Fruit fly (Drosophila melanogaster) whole organism, embryonic: ENCODE measurements around the gene CG9928.

Experiments used
- Adf1 ChIP-seq: fragments of 200-800 bp; sonication (Bioruptor generic); IDR thresholded peaks from 2 replicates; pipeline ENCODE4 v1.3.6; 2022; ENCODE audit warnings: missing biosample characterization, missing genetic modification characterization
- Atf-2 ChIP-seq: fragments of 200-800 bp; sonication (Bioruptor generic); optimal IDR thresholded peaks from 2 replicates; lab custom pipeline; 2016; ENCODE audit warnings: missing biosample characterization, missing genetic modification characterization
- CG10321 ChIP-seq: fragments of 200-800 bp; sonication (Bioruptor generic); IDR thresholded peaks from 2 replicates; pipeline ENCODE4 v1.3.6; 2022; ENCODE audit warnings: missing biosample characterization, missing genetic modification characterization
- CG10654 ChIP-seq: fragments of 200-800 bp; sonication (Bioruptor generic); optimal IDR thresholded peaks from 2 replicates; lab custom pipeline; 2016; ENCODE audit warnings: missing biosample characterization, missing genetic modification characterization
- CG11398 ChIP-seq: fragments of 200-800 bp; sonication (Bioruptor generic); optimal IDR thresholded peaks from 2 replicates; lab custom pipeline; 2016; ENCODE audit warnings: missing biosample characterization, missing genetic modification characterization
- CG12155 ChIP-seq: fragments of 200-800 bp; sonication (Bioruptor generic); optimal IDR thresholded peaks from 3 replicates; lab custom pipeline; 2016; ENCODE audit warnings: missing biosample characterization, missing genetic modification characterization
- CG15479 ChIP-seq: fragments of 200-800 bp; sonication (Bioruptor generic); optimal IDR thresholded peaks from 3 replicates; lab custom pipeline; 2019; ENCODE audit warnings: missing biosample characterization, mild to moderate bottlenecking, missing genetic modification characterization, moderate library complexity
- CG1647 ChIP-seq: fragments of 200-800 bp; sonication (Bioruptor generic); optimal IDR thresholded peaks from 3 replicates; lab custom pipeline; 2016; ENCODE audit warnings: missing biosample characterization, missing genetic modification characterization
- CG17829 ChIP-seq: fragments of 200-800 bp; optimal IDR thresholded peaks from 2 replicates; lab custom pipeline; 2019; ENCODE audit warnings: missing biosample characterization, mild to moderate bottlenecking, missing genetic modification characterization, moderate library complexity
- CG33213 ChIP-seq: fragments of 200-800 bp; sonication (Bioruptor generic); optimal IDR thresholded peaks from 3 replicates; lab custom pipeline; 2016; ENCODE audit warnings: missing biosample characterization, missing genetic modification characterization
- CG34376 ChIP-seq: fragments of 200-800 bp; sonication (Bioruptor generic); optimal IDR thresholded peaks from 2 replicates; lab custom pipeline; 2018; ENCODE audit warnings: missing biosample characterization, mild to moderate bottlenecking, missing genetic modification characterization
- CG42726 ChIP-seq: fragments of 200-800 bp; sonication (Bioruptor generic); IDR thresholded peaks from 2 replicates; pipeline ENCODE4 v1.3.6; 2022; ENCODE audit warnings: missing biosample characterization, missing genetic modification characterization; ENCODE audit not compliant: partially characterized antibody
- CG4360 ChIP-seq: fragments of 200-800 bp; sonication (Bioruptor generic); IDR thresholded peaks from 2 replicates; pipeline ENCODE4 v1.3.6; 2022; ENCODE audit warnings: missing biosample characterization, missing genetic modification characterization
- CG43689 ChIP-seq: fragments of 200-800 bp; sonication (Bioruptor generic); IDR thresholded peaks from 2 replicates; pipeline ENCODE4 v1.3.6; 2022; ENCODE audit warnings: missing biosample characterization, missing genetic modification characterization
- CG8388 ChIP-seq: fragments of 200-800 bp; sonication (Bioruptor generic); optimal IDR thresholded peaks from 2 replicates; lab custom pipeline; 2019; ENCODE audit warnings: missing biosample characterization, mild to moderate bottlenecking, missing genetic modification characterization, moderate library complexity
- CG9797 ChIP-seq: fragments of 200-800 bp; sonication (Bioruptor generic); optimal IDR thresholded peaks from 3 replicates; lab custom pipeline; 2018; ENCODE audit warnings: missing biosample characterization, mild to moderate bottlenecking, missing genetic modification characterization
- Deaf1 ChIP-seq: fragments of 200-800 bp; optimal IDR thresholded peaks from 3 replicates; lab custom pipeline; 2019; ENCODE audit warnings: missing biosample characterization, mild to moderate bottlenecking, missing genetic modification characterization, moderate library complexity
- Dll ChIP-seq: fragments of 200-800 bp; sonication (Bioruptor generic); IDR thresholded peaks from 4 replicates; pipeline ENCODE4 v1.3.6; 2022; ENCODE audit warnings: missing biosample characterization, missing genetic modification characterization; ENCODE audit not compliant: partially characterized antibody
- Dp ChIP-seq: fragments of 200-800 bp; sonication (Bioruptor generic); optimal IDR thresholded peaks from 2 replicates; lab custom pipeline; 2018; ENCODE audit warnings: missing biosample characterization, mild to moderate bottlenecking, missing genetic modification characterization, moderate library complexity
- Gsc ChIP-seq: fragments of 200-800 bp; sonication (Bioruptor generic); IDR thresholded peaks from 2 replicates; pipeline ENCODE4 v1.3.6; 2022; ENCODE audit warnings: missing biosample characterization, missing genetic modification characterization
- H2.0 ChIP-seq: fragments of 200-800 bp; sonication (Bioruptor generic); IDR thresholded peaks from 2 replicates; pipeline ENCODE4 v1.3.6; 2022; ENCODE audit warnings: missing biosample characterization, missing genetic modification characterization
- Hmx ChIP-seq: fragments of 200-800 bp; sonication (Bioruptor generic); optimal IDR thresholded peaks from 2 replicates; lab custom pipeline; 2016; ENCODE audit warnings: missing biosample characterization, missing genetic modification characterization
- Max ChIP-seq: fragments of 200-800 bp; sonication (Bioruptor generic); optimal IDR thresholded peaks from 2 replicates; lab custom pipeline; 2016; ENCODE audit warnings: missing biosample characterization, mild to moderate bottlenecking, missing genetic modification characterization
- Mrtf ChIP-seq: fragments of 200-800 bp; sonication (Bioruptor generic); IDR thresholded peaks from 3 replicates; pipeline ENCODE4 v1.3.6; 2022; ENCODE audit warnings: missing biosample characterization, missing genetic modification characterization
- Opbp ChIP-seq: fragments of 200-800 bp; sonication (Bioruptor generic); IDR thresholded peaks from 3 replicates; pipeline ENCODE4 v1.3.6; 2022; ENCODE audit warnings: missing biosample characterization, missing genetic modification characterization; ENCODE audit not compliant: partially characterized antibody
- PHDP ChIP-seq: fragments of 200-800 bp; sonication (Bioruptor generic); optimal IDR thresholded peaks from 3 replicates; lab custom pipeline; 2018; ENCODE audit warnings: missing biosample characterization, mild to moderate bottlenecking, missing genetic modification characterization, moderate library complexity
- Scr ChIP-seq: fragments of 200-800 bp; sonication (Bioruptor generic); IDR thresholded peaks from 2 replicates; pipeline ENCODE4 v1.3.6; 2022; ENCODE audit warnings: missing biosample characterization, missing genetic modification characterization; ENCODE audit not compliant: partially characterized antibody
- Six4 ChIP-seq: fragments of 200-800 bp; sonication (Bioruptor generic); optimal IDR thresholded peaks from 2 replicates; lab custom pipeline; 2016; ENCODE audit warnings: missing biosample characterization, missing genetic modification characterization
- Spps ChIP-seq: fragments of 200-800 bp; sonication (Bioruptor generic); optimal IDR thresholded peaks from 2 replicates; lab custom pipeline; 2018; ENCODE audit warnings: missing biosample characterization, mild to moderate bottlenecking, missing genetic modification characterization
- TFAM ChIP-seq: fragments of 200-800 bp; sonication (Bioruptor generic); optimal IDR thresholded peaks from 2 replicates; lab custom pipeline; 2017; ENCODE audit warnings: missing biosample characterization, missing genetic modification characterization, inconsistent platforms
- Tbp ChIP-seq: fragments of >200 bp; optimal IDR thresholded peaks from 2 replicates; lab custom pipeline; 2018; ENCODE audit warnings: missing biosample characterization, missing genetic modification characterization
- YL-1 ChIP-seq: fragments of 200-800 bp; sonication (Bioruptor generic); optimal IDR thresholded peaks from 3 replicates; lab custom pipeline; 2017; ENCODE audit warnings: missing biosample characterization, mild to moderate bottlenecking, missing genetic modification characterization
- amos ChIP-seq: fragments of 200-800 bp; sonication (Bioruptor generic); IDR thresholded peaks from 2 replicates; pipeline ENCODE4 v1.3.6; 2022; ENCODE audit warnings: missing biosample characterization, missing genetic modification characterization; ENCODE audit not compliant: partially characterized antibody
- ap ChIP-seq: fragments of 200-800 bp; sonication (Bioruptor generic); IDR thresholded peaks from 2 replicates; pipeline ENCODE4 v1.3.6; 2022; ENCODE audit warnings: missing biosample characterization, missing genetic modification characterization
- bbx ChIP-seq: fragments of 200-800 bp; sonication (Bioruptor generic); IDR thresholded peaks from 2 replicates; pipeline ENCODE4 v1.3.6; 2022; ENCODE audit warnings: missing biosample characterization, missing genetic modification characterization; ENCODE audit not compliant: partially characterized antibody
- caup ChIP-seq: fragments of 200-800 bp; sonication (Bioruptor generic); optimal IDR thresholded peaks from 3 replicates; lab custom pipeline; 2017; ENCODE audit warnings: missing biosample characterization, mild to moderate bottlenecking, missing genetic modification characterization, moderate library complexity; ENCODE audit not compliant: severe bottlenecking
- cg ChIP-seq: fragments of 200-800 bp; sonication (Bioruptor generic); optimal IDR thresholded peaks from 3 replicates; lab custom pipeline; 2019; ENCODE audit warnings: missing biosample characterization, mild to moderate bottlenecking, missing genetic modification characterization, moderate library complexity
- ci ChIP-seq: fragments of 200-800 bp; sonication (Bioruptor generic); IDR thresholded peaks from 3 replicates; pipeline ENCODE4 v1.3.6; 2022; ENCODE audit warnings: missing biosample characterization, missing genetic modification characterization
- crol ChIP-seq: fragments of 200-800 bp; sonication (Bioruptor generic); IDR thresholded peaks from 2 replicates; pipeline ENCODE4 v1.3.6; 2022; ENCODE audit warnings: missing biosample characterization, missing genetic modification characterization
- ewg ChIP-seq: fragments of 200-800 bp; sonication (Bioruptor generic); optimal IDR thresholded peaks from 3 replicates; lab custom pipeline; 2017; ENCODE audit warnings: mild to moderate bottlenecking, missing biosample characterization, missing genetic modification reagents, missing genetic modification characterization
- ind ChIP-seq: fragments of 200-800 bp; sonication (Bioruptor generic); optimal IDR thresholded peaks from 3 replicates; lab custom pipeline; 2016; ENCODE audit warnings: missing biosample characterization, missing genetic modification characterization
- lola ChIP-seq, 3 experiments: fragments of >200 bp in 2 of 3; fragments of 200-800 bp in 1 of 3; sonication (Bioruptor generic) in 1 of 3; optimal IDR thresholded peaks; 2 replicates each; lab custom pipeline; 2017 to 2019; ENCODE audit warnings: missing biosample characterization in 3 of 3, missing genetic modification characterization in 3 of 3, mild to moderate bottlenecking in 1 of 3, moderate library complexity in 1 of 3
- luna ChIP-seq: fragments of 200-800 bp; sonication (Bioruptor generic); optimal IDR thresholded peaks from 2 replicates; lab custom pipeline; 2016; ENCODE audit warnings: missing biosample characterization, missing genetic modification characterization
- mam ChIP-seq: fragments of 200-800 bp; sonication (Bioruptor generic); optimal IDR thresholded peaks from 3 replicates; lab custom pipeline; 2016; ENCODE audit warnings: missing biosample characterization, missing genetic modification characterization
- nau ChIP-seq: fragments of 200-800 bp; sonication (Bioruptor generic); optimal IDR thresholded peaks from 3 replicates; lab custom pipeline; 2017; ENCODE audit warnings: missing biosample characterization, mild to moderate bottlenecking, missing genetic modification characterization, missing genetic modification reagents
- pho ChIP-seq: fragments of 200-800 bp; sonication (Bioruptor generic); optimal IDR thresholded peaks from 2 replicates; lab custom pipeline; 2016; ENCODE audit warnings: missing biosample characterization, missing genetic modification characterization
- psq ChIP-seq: fragments of 200-800 bp; sonication (Bioruptor generic); optimal IDR thresholded peaks from 2 replicates; lab custom pipeline; 2017; ENCODE audit warnings: missing biosample characterization, missing genetic modification characterization
- schlank ChIP-seq: fragments of 200-800 bp; sonication (Bioruptor generic); optimal IDR thresholded peaks from 2 replicates; lab custom pipeline; 2018; ENCODE audit warnings: missing biosample characterization, mild to moderate bottlenecking, missing genetic modification characterization
- sens ChIP-seq: fragments of 200-800 bp; sonication (Bioruptor generic); peaks from one replicate; lab custom pipeline; 2016; ENCODE audit warnings: missing biosample characterization, missing genetic modification characterization
- sna ChIP-seq: fragments of 200-800 bp; sonication (Bioruptor generic); IDR thresholded peaks from 2 replicates; pipeline ENCODE4 v1.3.6; 2022; ENCODE audit warnings: missing biosample characterization, missing genetic modification characterization; ENCODE audit not compliant: partially characterized antibody

CG9928 gene

DNA sequence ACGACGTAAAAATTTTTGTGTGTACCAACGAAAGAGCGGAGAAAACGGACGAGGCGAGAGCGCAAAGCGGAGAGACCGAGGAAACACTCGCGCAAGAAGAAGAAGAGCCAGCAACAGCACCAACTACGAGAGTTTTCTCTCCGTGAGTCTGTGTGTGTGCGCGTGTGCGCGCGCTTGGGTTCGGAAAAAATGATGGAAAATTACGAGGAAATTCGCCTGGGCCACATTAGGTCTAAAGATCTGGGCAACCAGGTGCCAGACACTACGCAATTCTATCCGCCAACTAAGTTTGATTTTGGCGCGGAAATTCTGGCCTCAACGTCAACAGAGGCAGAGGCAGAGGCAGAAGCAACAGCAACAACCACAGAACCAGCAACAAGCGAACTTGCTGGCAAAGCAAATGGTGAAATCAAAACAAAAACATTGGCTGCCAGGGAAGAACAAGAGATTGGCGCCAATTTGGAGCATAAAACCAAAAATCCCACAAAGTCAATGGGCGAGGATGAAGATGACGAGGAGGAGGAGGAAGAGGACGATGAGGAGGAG, 23.2 kb upstream of the CG9928 start, which contains the start of gene DnaJ-H (continued):
- no peak for TF ChIP-seq CG11398 (GFP tag; lab: Kevin White, UChicago)
- TF ChIP-seq CG8388 (GFP tag; lab: Kevin White, UChicago), result no peak
- no peak for TF ChIP-seq TFAM
- TF ChIP-seq CG1647 (GFP tag; lab: Kevin White, UChicago), result no peak
- TF ChIP-seq caup (GFP tag; lab: Kevin White, UChicago), result no peak
- 0 out of 2 replicates have a peak, but pooled peaks have one; percentile 9 for TF ChIP-seq amos
- TF ChIP-seq CG4360 (GFP tag; lab: Robert Waterston, UW), result 0 out of 2 replicates have a peak, but pooled peaks have one; percentile 46
- no peak for TF ChIP-seq crol (GFP tag; lab: Robert Waterston, UW)
- TF ChIP-seq Opbp (GFP tag; lab: Robert Waterston, UW), result no peak
- no peak for TF ChIP-seq CG43689 (GFP tag; lab: Robert Waterston, UW)
- TF ChIP-seq PHDP, result no peak
- TF ChIP-seq Dp (GFP tag; lab: Kevin White, UChicago), result peak; percentile 47
- TF ChIP-seq CG33213, result no peak
- no peak for TF ChIP-seq lola (GFP tag; optimal IDR thresholded peaks at IDR 0.05; lab: Kevin White, UChicago)
- TF ChIP-seq YL-1 (GFP tag; lab: Kevin White, UChicago), result peak; percentile 16
- TF ChIP-seq CG10654 (GFP tag; lab: Kevin White, UChicago), result no peak
- no peak for TF ChIP-seq Six4 (GFP tag; lab: Kevin White, UChicago)
- no peak for TF ChIP-seq nau (GFP tag; lab: Kevin White, UChicago)
- TF ChIP-seq luna (GFP tag; lab: Kevin White, UChicago), result no peak
- TF ChIP-seq CG34376 (GFP tag; lab: Kevin White, UChicago), result peak; percentile 10
- no peak for TF ChIP-seq ind (GFP tag; lab: Kevin White, UChicago)
- no peak for TF ChIP-seq sens
- no peak for TF ChIP-seq Mrtf (GFP tag; lab: Robert Waterston, UW)
- TF ChIP-seq Spps, result no peak
- no peak for TF ChIP-seq ci
- peak; percentile 1 for TF ChIP-seq Max (GFP tag; lab: Kevin White, UChicago)
- 0 out of 2 replicates have a peak, but pooled peaks have one; percentile 29 for TF ChIP-seq Scr
- TF ChIP-seq sna, result peak; percentile 55; the same call in 1 of the 2 replicates
- TF ChIP-seq mam (GFP tag; lab: Kevin White, UChicago), result no peak
- TF ChIP-seq CG10321 (GFP tag; lab: Robert Waterston, UW), result no peak
- TF ChIP-seq Adf1, result peak; percentile 22; the same call in 1 of the 2 replicates
- peak; percentile 1; the same call in 1 of the 2 replicates for TF ChIP-seq bbx (GFP tag; lab: Robert Waterston, UW)
- TF ChIP-seq Gsc (GFP tag; lab: Robert Waterston, UW), result no peak
- no peak for TF ChIP-seq Hmx (GFP tag; lab: Kevin White, UChicago)
- no peak for TF ChIP-seq ap (GFP tag; lab: Robert Waterston, UW)
- TF ChIP-seq CG12155 (GFP tag; lab: Kevin White, UChicago), result no peak
- TF ChIP-seq Dll, result 0 out of 4 replicates have a peak, but pooled peaks have one; percentile 42
- no peak for TF ChIP-seq Atf-2 (GFP tag; lab: Kevin White, UChicago)
- peak; percentile 100 for TF ChIP-seq psq (GFP tag; lab: Kevin White, UChicago)
- TF ChIP-seq Tbp, result no peak
- TF ChIP-seq CG42726 (GFP tag; lab: Robert Waterston, UW), result no peak
- TF ChIP-seq CG9797 (GFP tag; lab: Kevin White, UChicago), result no peak
- no peak for TF ChIP-seq pho (GFP tag; lab: Kevin White, UChicago)
- TF ChIP-seq cg (GFP tag; lab: Kevin White, UChicago), result peak; percentile 65
- TF ChIP-seq schlank (tag; lab: Kevin White, UChicago), result no peak
- TF ChIP-seq Deaf1 (tag; lab: Kevin White, UChicago), result no peak
- TF ChIP-seq H2.0, result no peak
- TF ChIP-seq CG17829 (tag; lab: Kevin White, UChicago), result no peak
- peak; percentile 81 for TF ChIP-seq ewg
- peak; percentile 39 for TF ChIP-seq CG15479 (GFP tag; lab: Kevin White, UChicago)
